Worm (Caenorhabditis elegans): ENCODE results near the gene serp-1.2.
A peak's percentile ranks its signal among the peaks of the same experiment; 100 is the strongest.

serp-1.2 gene

DNA sequence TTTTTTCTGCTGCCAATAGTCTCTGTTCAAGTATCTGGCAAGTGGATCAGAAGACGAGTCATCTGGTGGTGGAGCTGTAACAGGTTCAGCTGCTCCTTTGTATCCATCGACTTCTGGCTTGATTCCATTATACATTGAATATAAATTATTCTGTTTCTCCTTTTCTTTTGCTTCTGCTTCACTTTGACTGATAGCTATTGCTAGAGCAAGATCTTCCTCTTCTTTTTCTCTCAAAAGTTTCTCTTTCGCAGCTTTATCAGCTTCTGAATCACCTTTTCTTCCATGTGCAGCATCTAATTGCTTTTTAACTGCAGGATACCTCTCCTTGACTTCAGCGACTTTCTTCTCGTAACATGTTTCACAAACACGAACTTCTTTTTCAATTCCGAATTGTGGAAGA lies 21.9 kb upstream of the serp-1.2 start:
- TF ChIP-seq unc-62 (GFP tag; optimal IDR thresholded peaks at IDR 0.05) (no peak), lin-13 (tag; optimal IDR thresholded peaks at IDR 0.05) (no peak), tbx-8 (GFP tag; optimal IDR thresholded peaks at IDR 0.05) (no peak), nhr-28 (tag; optimal IDR thresholded peaks at IDR 0.05) (no peak), bed-3 (GFP tag; optimal IDR thresholded peaks at IDR 0.05) (no peak), flh-1 (GFP tag; optimal IDR thresholded peaks at IDR 0.05) (no peak), pha-4 (tag; optimal IDR thresholded peaks at IDR 0.05) (no peak), ham-2 (GFP tag; optimal IDR thresholded peaks at IDR 0.05) (no peak), hlh-1 (tag; optimal IDR thresholded peaks at IDR 0.05) (no peak)

DNA sequence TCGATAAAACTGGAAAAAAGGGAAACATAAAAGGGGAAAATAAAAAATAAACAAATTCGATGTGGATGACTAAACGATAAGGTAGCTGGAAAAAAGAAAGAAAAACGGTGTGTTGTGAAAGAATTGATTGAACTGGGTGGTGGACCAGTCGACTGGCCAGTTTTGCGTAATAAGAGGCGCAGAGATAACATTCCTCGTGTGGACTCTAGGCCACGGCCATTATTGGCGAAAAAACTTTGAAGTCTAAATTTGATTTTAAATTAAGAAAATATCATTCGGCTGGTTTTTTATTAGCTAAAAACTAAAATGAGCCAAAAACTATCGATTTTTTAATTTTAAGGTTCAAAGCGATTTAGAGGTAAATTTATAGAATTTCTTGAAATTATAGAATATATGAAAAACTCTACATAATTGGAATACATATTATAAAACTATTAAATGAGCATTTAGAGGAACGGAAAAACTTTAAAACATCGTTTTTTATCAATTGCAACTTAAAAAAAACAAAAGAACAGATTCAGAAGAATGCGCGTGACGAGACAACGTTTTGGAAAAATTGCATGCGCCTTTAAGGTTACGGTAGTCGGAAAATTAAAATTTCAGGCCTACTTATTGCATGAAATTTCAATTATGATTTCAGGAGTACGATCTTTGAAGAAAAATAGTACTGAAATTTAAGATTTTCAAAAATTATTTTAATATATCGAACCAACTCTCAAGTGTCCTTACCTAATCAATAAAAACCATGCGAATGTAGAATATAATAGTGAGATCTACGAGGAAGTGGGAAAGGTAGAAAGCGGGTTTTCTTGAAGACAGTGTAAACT lies 20.0 kb upstream of the serp-1.2 start, which contains the start of gene hgrs-1:
TSS of gene hgrs-1 (minus strand) at position 777 of the 827 bp plus-strand sequence.
- TF ChIP-seq unc-120 (tag; optimal IDR thresholded peaks at IDR 0.05; ENCODE audit: poor library complexity, severe bottlenecking) (no peak), mep-1 (tag; optimal IDR thresholded peaks at IDR 0.05) (peak; percentile 3)

DNA sequence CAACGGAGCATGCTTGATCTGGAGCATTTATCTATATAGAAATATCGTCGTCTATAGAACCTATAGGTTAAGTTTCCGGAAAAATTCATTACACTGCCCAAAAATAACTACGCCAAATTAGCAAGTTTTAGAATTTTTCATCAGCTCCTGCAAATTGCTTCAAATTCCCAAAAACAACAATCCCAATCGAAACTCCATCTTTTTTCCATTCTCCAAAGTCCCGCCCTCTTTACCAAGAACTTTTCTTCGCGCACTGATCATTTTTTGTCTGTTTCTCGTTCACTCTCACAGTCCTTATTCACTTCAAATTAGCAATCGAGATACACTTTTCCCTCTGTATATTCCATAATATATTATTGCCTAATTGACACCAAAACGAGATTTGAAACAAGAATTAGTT lies 19.2 kb upstream of the serp-1.2 start, which contains the start of gene svh-1:
TSS of gene svh-1 (plus strand) at position 301 of the 400 bp plus-strand sequence.
- TF ChIP-seq nhr-28 (tag; optimal IDR thresholded peaks at IDR 0.05) (no peak), nhr-12 (tag; optimal IDR thresholded peaks at IDR 0.05) (no peak), nhr-237 (tag; optimal IDR thresholded peaks at IDR 0.05) (no peak), tbx-8 (GFP tag; optimal IDR thresholded peaks at IDR 0.05) (no peak), sptf-1 (tag; optimal IDR thresholded peaks at IDR 0.05) (no peak), ceh-39 (tag; optimal IDR thresholded peaks at IDR 0.05) (no peak), snpc-4 (tag; optimal IDR thresholded peaks at IDR 0.05) (no peak), elt-3 (tag; optimal IDR thresholded peaks at IDR 0.05) (no peak), unc-62 (GFP tag; optimal IDR thresholded peaks at IDR 0.05) (no peak), ces-1 (GFP tag; optimal IDR thresholded peaks at IDR 0.05) (no peak), elt-1 (tag; optimal IDR thresholded peaks at IDR 0.05; ENCODE audit: borderline replicate concordance, insufficient read depth) (no peak), pha-4 (tag; optimal IDR thresholded peaks at IDR 0.05) (no peak), hlh-1 (tag; optimal IDR thresholded peaks at IDR 0.05) (no peak), ham-2 (GFP tag; optimal IDR thresholded peaks at IDR 0.05) (no peak), unc-120 (tag; optimal IDR thresholded peaks at IDR 0.05; ENCODE audit: poor library complexity, severe bottlenecking) (no peak), ztf-11 (tag; optimal IDR thresholded peaks at IDR 0.05) (no peak), nhr-2 (tag; optimal IDR thresholded peaks at IDR 0.05) (no peak), nhr-76 (tag; optimal IDR thresholded peaks at IDR 0.05) (no peak), cnd-1 (tag; optimal IDR thresholded peaks at IDR 0.05) (no peak), M03D4.4 (tag; optimal IDR thresholded peaks at IDR 0.05) (no peak)

DNA sequence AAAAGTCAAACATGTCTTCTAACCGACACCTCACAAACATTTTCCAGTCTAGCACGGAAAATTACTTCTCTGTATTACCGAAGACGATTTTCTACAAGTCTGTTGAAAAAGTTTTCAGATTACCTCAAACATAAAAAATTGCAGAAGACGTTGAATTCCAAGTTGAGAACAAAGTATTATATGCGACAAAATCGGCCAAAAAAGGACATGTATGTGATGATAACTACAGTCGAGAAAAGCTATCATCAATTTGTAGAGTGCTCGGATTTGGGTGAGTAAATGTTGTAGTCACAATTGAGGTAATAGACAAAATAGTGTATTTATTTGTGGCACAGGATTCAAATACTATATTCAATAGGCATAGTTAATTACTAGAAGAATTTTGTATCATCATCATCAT lies 16.6 kb upstream of the serp-1.2 start:
- TF ChIP-seq nhr-237 (tag; optimal IDR thresholded peaks at IDR 0.05) (no peak), flh-1 (GFP tag; optimal IDR thresholded peaks at IDR 0.05) (no peak), unc-39 (tag; optimal IDR thresholded peaks at IDR 0.05) (no peak), sem-2 (GFP tag; optimal IDR thresholded peaks at IDR 0.05) (no peak), nhr-2 (tag; optimal IDR thresholded peaks at IDR 0.05) (no peak), zip-8 (tag; optimal IDR thresholded peaks at IDR 0.05) (no peak), mls-2 (tag; optimal IDR thresholded peaks at IDR 0.05) (no peak), nhr-76 (tag; optimal IDR thresholded peaks at IDR 0.05) (no peak), snpc-4 (tag; optimal IDR thresholded peaks at IDR 0.05) (no peak), hlh-1 (tag; optimal IDR thresholded peaks at IDR 0.05) (no peak), ceh-39 (tag; optimal IDR thresholded peaks at IDR 0.05) (no peak)

DNA sequence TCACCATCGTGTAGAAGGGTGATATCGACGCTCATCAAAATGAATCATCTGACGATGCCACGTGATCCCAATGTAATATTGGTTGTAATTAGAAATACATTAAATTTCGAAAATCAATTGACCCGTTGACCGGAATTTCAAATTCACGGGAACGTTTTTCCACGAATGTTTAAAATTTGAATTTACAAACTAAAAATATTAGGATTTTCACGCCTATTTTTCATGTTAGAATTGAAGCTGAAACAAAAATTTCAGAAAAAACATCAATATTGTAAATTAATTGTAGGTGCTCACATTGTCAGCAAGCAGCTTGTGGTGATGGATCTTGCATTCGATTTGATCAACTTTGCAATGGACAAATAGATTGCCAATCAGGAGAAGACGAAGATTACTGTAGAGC lies 15.2 kb upstream of the serp-1.2 start, which contains the start of gene C07G1.6:
TSS of gene C07G1.6 (minus strand) at position 101 of the 400 bp plus-strand sequence.
- TF ChIP-seq lsy-2 (tag; optimal IDR thresholded peaks at IDR 0.05), result no peak
- no peak for TF ChIP-seq cnd-1 (tag; optimal IDR thresholded peaks at IDR 0.05)
- TF ChIP-seq nhr-237 (tag; optimal IDR thresholded peaks at IDR 0.05), result no peak
- no peak for TF ChIP-seq nhr-12 (tag; optimal IDR thresholded peaks at IDR 0.05)
- no peak for TF ChIP-seq ham-2 (GFP tag; optimal IDR thresholded peaks at IDR 0.05)
- TF ChIP-seq lin-13 (tag; optimal IDR thresholded peaks at IDR 0.05), result no peak
- no peak for TF ChIP-seq blmp-1 (tag; optimal IDR thresholded peaks at IDR 0.05)
- TF ChIP-seq unc-120 (tag; optimal IDR thresholded peaks at IDR 0.05; ENCODE audit: poor library complexity, severe bottlenecking), result no peak
- TF ChIP-seq unc-39 (tag; optimal IDR thresholded peaks at IDR 0.05), result no peak
- TF ChIP-seq lin-32 (GFP tag; optimal IDR thresholded peaks at IDR 0.05), result no peak
- TF ChIP-seq tbx-8 (GFP tag; optimal IDR thresholded peaks at IDR 0.05), result no peak
- TF ChIP-seq nhr-76 (tag; optimal IDR thresholded peaks at IDR 0.05), result no peak
- no peak for TF ChIP-seq M03D4.4 (tag; optimal IDR thresholded peaks at IDR 0.05)
